Fruit fly (Drosophila melanogaster): ENCODE measurements around the gene CG32856.

The CG32856 gene

DNA sequence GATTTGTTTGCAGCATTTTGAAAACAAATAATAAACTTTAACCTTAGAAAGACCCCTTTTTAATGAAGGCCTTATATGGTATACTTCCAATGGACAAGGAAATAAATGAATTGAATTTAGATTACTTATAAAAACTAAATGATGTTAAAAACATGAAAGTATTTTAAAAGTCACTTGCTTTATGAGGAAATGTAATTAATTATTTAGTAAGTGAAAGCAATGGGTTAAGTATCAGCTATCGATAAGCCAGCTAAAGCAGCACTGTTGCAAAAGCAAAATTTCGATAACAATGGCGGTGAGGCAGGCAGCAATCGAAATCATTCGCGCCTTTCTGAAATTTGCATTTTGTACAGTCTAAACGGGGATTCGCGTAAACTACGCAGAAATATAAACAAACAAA lies at the start of gene CG32856, which contains the start of gene Rbf2 (continued):
- TF ChIP-seq bsh (GFP tag; optimal IDR thresholded peaks at IDR 0.05) (peak; percentile 59 to 85), Atf-2 (GFP tag; optimal IDR thresholded peaks at IDR 0.05) (peak; percentile 76), NC2α (GFP tag; optimal IDR thresholded peaks at IDR 0.05) (no peak), aop (GFP tag; IDR thresholded peaks at IDR 0.05) (no peak), scrt (GFP tag; optimal IDR thresholded peaks at IDR 0.05) (no peak), dysf (GFP tag; IDR thresholded peaks at IDR 0.05) (no peak; the same call in 2 of the 3 replicates), CG14965 (GFP tag; optimal IDR thresholded peaks at IDR 0.05; ENCODE audit: borderline replicate concordance) (no peak), CG17612 (GFP tag; IDR thresholded peaks at IDR 0.05) (no peak), CG7963 (GFP tag; IDR thresholded peaks at IDR 0.05; ENCODE audit: partially characterized antibody) (peak; percentile 90), Neu2 (GFP tag; optimal IDR thresholded peaks at IDR 0.05; ENCODE audit: borderline replicate concordance) (peak; percentile 21), CG32532 (GFP tag; IDR thresholded peaks at IDR 0.05) (no peak), CG7987 (GFP tag; optimal IDR thresholded peaks at IDR 0.05) (no peak), ttk (GFP tag; IDR thresholded peaks at IDR 0.05) (no peak), CG8290 (GFP tag; optimal IDR thresholded peaks at IDR 0.05) (peak; percentile 59), CG8290 (tag; optimal IDR thresholded peaks at IDR 0.05) (peak in 1 of 2 experiments; percentile 82), CG10543 (GFP tag; optimal IDR thresholded peaks at IDR 0.05) (no peak), psq (GFP tag; optimal IDR thresholded peaks at IDR 0.05) (peak; percentile 46), Sin3A (optimal IDR thresholded peaks at IDR 0.05) (peak; percentile 27), CG10979 (tag; optimal IDR thresholded peaks at IDR 0.05) (peak; percentile 23), CG4404 (GFP tag; IDR thresholded peaks at IDR 0.05) (no peak), pita (GFP tag; optimal IDR thresholded peaks at IDR 0.05) (no peak), CG9876 (GFP tag; optimal IDR thresholded peaks at IDR 0.05) (peak; percentile 42), ash1 (GFP tag; optimal IDR thresholded peaks at IDR 0.05) (no peak), Usf (GFP tag; optimal IDR thresholded peaks at IDR 0.05) (peak; percentile 51), CG31441 (GFP tag; IDR thresholded peaks at IDR 0.05) (0 out of 2 replicates have a peak, but pooled peaks have one; percentile 20), Hmx (GFP tag; optimal IDR thresholded peaks at IDR 0.05) (no peak), ac (GFP tag; optimal IDR thresholded peaks at IDR 0.05) (no peak), sr (GFP tag; IDR thresholded peaks at IDR 0.05) (no peak), CG9727 (GFP tag; optimal IDR thresholded peaks at IDR 0.05) (no peak), zf30C (GFP tag; optimal IDR thresholded peaks at IDR 0.05) (no peak), en (GFP tag; optimal IDR thresholded peaks at IDR 0.05) (peak; percentile 48), CTCF (GFP tag; optimal IDR thresholded peaks at IDR 0.05) (no peak), pzg (GFP tag; optimal IDR thresholded peaks at IDR 0.05) (peak; percentile 71), Abd-B (GFP tag; optimal IDR thresholded peaks at IDR 0.05) (peak; percentile 92), Hr39 (optimal IDR thresholded peaks at IDR 0.05) (no peak), Rfx (GFP tag; IDR thresholded peaks at IDR 0.05) (peak; percentile 75), crol (GFP tag; IDR thresholded peaks at IDR 0.05) (no peak), CG1233 (GFP tag; optimal IDR thresholded peaks at IDR 0.05) (no peak), gsb (GFP tag; IDR thresholded peaks at IDR 0.05) (no peak), emc (GFP tag; optimal IDR thresholded peaks at IDR 0.05) (peak; percentile 16), Gsc (GFP tag; IDR thresholded peaks at IDR 0.05) (no peak), CG10366 (GFP tag; IDR thresholded peaks at IDR 0.05) (peak; percentile 80), Doc2 (GFP tag; IDR thresholded peaks at IDR 0.05) (no peak), Taf1 (GFP tag; IDR thresholded peaks at IDR 0.05) (0 out of 2 replicates have a peak, but pooled peaks have one; percentile 13), Dfd (GFP tag; optimal IDR thresholded peaks at IDR 0.05) (no peak), lola (GFP tag; optimal IDR thresholded peaks at IDR 0.05) (peak in 1 of 3 experiments; percentile 76), CG8765 (GFP tag; IDR thresholded peaks at IDR 0.05) (no peak), usp (GFP tag; optimal IDR thresholded peaks at IDR 0.05) (no peak), CG8359 (GFP tag; optimal IDR thresholded peaks at IDR 0.05; ENCODE audit: borderline replicate concordance) (no peak), CG11560 (tag; IDR thresholded peaks at IDR 0.05) (no peak), her (GFP tag; optimal IDR thresholded peaks at IDR 0.05) (peak; percentile 73), Lhr (GFP tag; optimal IDR thresholded peaks at IDR 0.05) (no peak), MBD-R2 (GFP tag; IDR thresholded peaks at IDR 0.05) (peak; percentile 91), CG12219 (GFP tag; optimal IDR thresholded peaks at IDR 0.05) (peak; percentile 63)

Data from whole organism, embryonic.